Worm (Caenorhabditis elegans) whole organism, L2 larva: ENCODE measurements around the gene unc-51.

Experiments
- C34F6.9 ChIP-seq: fragments of 150-350 bp; optimal IDR thresholded peaks from 2 replicates; lab custom pipeline; 2014; ENCODE audit warnings: missing biosample characterization, missing genetic modification characterization
- F13H6.1 ChIP-seq: sonication (generic microtip); optimal IDR thresholded peaks from 2 replicates; lab custom pipeline; 2016; ENCODE audit warnings: missing genetic modification characterization, missing compliant biosample characterization
- R02D3.7 ChIP-seq: fragments of 150-350 bp; optimal IDR thresholded peaks from 2 replicates; lab custom pipeline; 2014; ENCODE audit warnings: missing biosample characterization, missing genetic modification characterization
- Y55F3AM.14 ChIP-seq: fragments of 200-800 bp; sonication (Bioruptor generic); optimal IDR thresholded peaks from 2 replicates; lab custom pipeline; 2018; ENCODE audit warnings: mild to moderate bottlenecking, missing genetic modification characterization, missing compliant biosample characterization
- ZK546.5 ChIP-seq: sonication (generic microtip); optimal IDR thresholded peaks from 2 replicates; lab custom pipeline; 2017; ENCODE audit warnings: missing biosample characterization, missing genetic modification characterization
- alr-1 ChIP-seq: fragments of 150-350 bp; optimal IDR thresholded peaks from 2 replicates; lab custom pipeline; 2014; ENCODE audit warnings: missing biosample characterization, missing genetic modification characterization
- aly-2 ChIP-seq: fragments of 150-350 bp; optimal IDR thresholded peaks from 2 replicates; lab custom pipeline; 2014; ENCODE audit warnings: missing biosample characterization, missing genetic modification characterization
- ama-1 ChIP-seq: fragments of 150-350 bp; optimal IDR thresholded peaks from 2 replicates; lab custom pipeline; 2018; ENCODE audit warnings: inconsistent platforms
- blmp-1 ChIP-seq: sonication (generic microtip); optimal IDR thresholded peaks from 2 replicates; lab custom pipeline; 2017; ENCODE audit warnings: missing genetic modification characterization, mild to moderate bottlenecking, missing compliant biosample characterization, antibody characterized with exemption, moderate library complexity; ENCODE audit not compliant: insufficient read depth
- ceh-16 ChIP-seq: fragments of 150-350 bp; optimal IDR thresholded peaks from 2 replicates; lab custom pipeline; 2014; ENCODE audit warnings: missing biosample characterization, missing genetic modification characterization
- crh-2 ChIP-seq: sonication (generic microtip); optimal IDR thresholded peaks from 2 replicates; lab custom pipeline; 2017; ENCODE audit warnings: missing biosample characterization, missing genetic modification characterization
- dmd-4 ChIP-seq: sonication (generic microtip); optimal IDR thresholded peaks from 2 replicates; lab custom pipeline; 2017; ENCODE audit warnings: missing biosample characterization, missing genetic modification characterization
- elt-1 ChIP-seq: fragments of 150-350 bp; optimal IDR thresholded peaks from 2 replicates; lab custom pipeline; 2014; ENCODE audit warnings: missing biosample characterization, missing genetic modification characterization
- fos-1 ChIP-seq: fragments of 150-350 bp; optimal IDR thresholded peaks from 2 replicates; lab custom pipeline; 2014; ENCODE audit warnings: missing biosample characterization, missing genetic modification characterization
- lin-11 ChIP-seq: fragments of 150-350 bp; sonication (generic microtip); optimal IDR thresholded peaks from 2 replicates; lab custom pipeline; 2014; ENCODE audit warnings: missing biosample characterization, missing genetic modification characterization, inconsistent platforms, mixed read lengths
- lin-13 ChIP-seq: fragments of 150-350 bp; optimal IDR thresholded peaks from 2 replicates; lab custom pipeline; 2014; ENCODE audit warnings: missing biosample characterization, missing genetic modification reagents, missing genetic modification characterization
- lin-39 ChIP-seq: fragments of 150-350 bp; optimal IDR thresholded peaks from 2 replicates; lab custom pipeline; 2014; ENCODE audit warnings: missing biosample characterization, missing genetic modification reagents, missing genetic modification characterization
- lsy-2 ChIP-seq, 2 experiments: fragments of 150-350 bp in 1 of 2; sonication (generic microtip) in 1 of 2; optimal IDR thresholded peaks; 2 replicates each; lab custom pipeline; 2014 to 2017; ENCODE audit warnings: missing biosample characterization in 2 of 2, missing genetic modification characterization in 2 of 2
- mab-5 ChIP-seq: fragments of 150-350 bp; optimal IDR thresholded peaks from 2 replicates; lab custom pipeline; 2014; ENCODE audit warnings: missing biosample characterization, missing genetic modification characterization
- mbf-1 ChIP-seq: sonication (generic microtip); optimal IDR thresholded peaks from 2 replicates; lab custom pipeline; 2017; ENCODE audit warnings: missing biosample characterization, missing genetic modification characterization
- mdl-1 ChIP-seq, 2 experiments: fragments of 150-350 bp in 1 of 2; sonication (generic microtip) in 1 of 2; optimal IDR thresholded peaks; 2 replicates each; lab custom pipeline; 2017; ENCODE audit warnings: missing biosample characterization in 2 of 2, missing genetic modification characterization in 2 of 2
- nhr-11 ChIP-seq: fragments of 150-350 bp; optimal IDR thresholded peaks from 2 replicates; lab custom pipeline; 2014; ENCODE audit warnings: missing biosample characterization, missing genetic modification characterization
- nhr-129 ChIP-seq: fragments of 150-350 bp; optimal IDR thresholded peaks from 2 replicates; lab custom pipeline; 2014; ENCODE audit warnings: missing biosample characterization, missing genetic modification characterization
- nhr-21 ChIP-seq: fragments of 150-350 bp; optimal IDR thresholded peaks from 2 replicates; lab custom pipeline; 2014; ENCODE audit warnings: missing biosample characterization, missing genetic modification characterization
- nhr-23 ChIP-seq: fragments of 150-350 bp; optimal IDR thresholded peaks from 2 replicates; lab custom pipeline; 2014; ENCODE audit warnings: missing biosample characterization, missing genetic modification reagents, missing genetic modification characterization
- nhr-25 ChIP-seq: fragments of 150-350 bp; sonication (generic microtip); optimal IDR thresholded peaks from 3 replicates; lab custom pipeline; 2014; ENCODE audit warnings: missing biosample characterization, missing genetic modification characterization
- nhr-6 ChIP-seq: fragments of 150-350 bp; optimal IDR thresholded peaks from 2 replicates; lab custom pipeline; 2014; ENCODE audit warnings: missing biosample characterization, missing genetic modification characterization
- nhr-77 ChIP-seq: fragments of 150-350 bp; optimal IDR thresholded peaks from 2 replicates; lab custom pipeline; 2014; ENCODE audit warnings: missing biosample characterization, missing genetic modification characterization
- sem-4 ChIP-seq: fragments of 150-350 bp; optimal IDR thresholded peaks from 2 replicates; lab custom pipeline; 2014; ENCODE audit warnings: missing biosample characterization, missing genetic modification reagents, missing genetic modification characterization
- skn-1 ChIP-seq: sonication (generic microtip); optimal IDR thresholded peaks from 2 replicates; lab custom pipeline; 2017; ENCODE audit warnings: missing biosample characterization, missing genetic modification characterization
- sma-3 ChIP-seq: sonication (generic microtip); optimal IDR thresholded peaks from 2 replicates; lab custom pipeline; 2016; ENCODE audit warnings: missing genetic modification reagents, missing genetic modification characterization, missing compliant biosample characterization
- sma-9 ChIP-seq, 2 experiments: fragments of 150-350 bp in 1 of 2; sonication (generic microtip) in 1 of 2; optimal IDR thresholded peaks; 2 replicates each; lab custom pipeline; 2014 to 2016; ENCODE audit warnings: missing genetic modification characterization in 2 of 2, mild to moderate bottlenecking in 1 of 2, missing biosample characterization in 1 of 2, missing compliant biosample characterization in 1 of 2, missing genetic modification reagents in 1 of 2, moderate library complexity in 1 of 2
- unc-55 ChIP-seq: fragments of 150-350 bp; sonication (generic microtip); optimal IDR thresholded peaks from 3 replicates; lab custom pipeline; 2014; ENCODE audit warnings: missing biosample characterization, missing genetic modification reagents, missing genetic modification characterization
- unc-62 ChIP-seq: fragments of 150-350 bp; optimal IDR thresholded peaks from 2 replicates; lab custom pipeline; 2014; ENCODE audit warnings: missing biosample characterization, missing genetic modification reagents, missing genetic modification characterization
- zag-1 ChIP-seq: fragments of 150-350 bp; optimal IDR thresholded peaks from 2 replicates; lab custom pipeline; 2014; ENCODE audit warnings: missing biosample characterization, missing genetic modification characterization
- ztf-1 ChIP-seq: fragments of 200-800 bp; sonication (Bioruptor generic); conservative IDR thresholded peaks from 2 replicates; pipeline ENCODE4 v1.3.6; 2022; ENCODE audit warnings: missing genetic modification characterization, missing compliant biosample characterization
- ztf-4 ChIP-seq: fragments of 150-350 bp; optimal IDR thresholded peaks from 2 replicates; lab custom pipeline; 2014; ENCODE audit warnings: missing biosample characterization, missing genetic modification characterization

The unc-51 gene

DNA sequence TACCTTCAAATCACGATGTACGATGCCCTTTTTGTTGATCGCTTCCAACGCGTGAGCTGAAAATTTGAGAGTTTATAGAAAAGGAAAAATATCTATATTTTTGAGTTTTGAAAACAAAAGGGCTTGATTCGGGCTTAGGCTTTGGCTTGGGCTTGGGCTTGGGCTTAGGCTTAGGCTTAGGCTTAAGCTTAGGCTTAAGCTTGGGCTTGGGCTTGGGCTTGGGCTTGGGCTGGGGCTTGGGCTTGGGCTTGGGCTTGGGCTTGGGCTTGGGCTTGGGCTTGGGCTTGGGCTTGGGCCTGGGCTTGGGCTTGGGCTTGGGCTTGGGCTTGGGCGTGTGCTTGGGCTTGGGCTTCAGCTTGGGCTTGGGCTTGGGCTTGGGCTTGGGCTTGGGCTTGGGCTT lies 2.1 kb downstream of the unc-51 start:
- no peak for TF ChIP-seq nhr-77 (tag; lab: Kevin White, UChicago)

ce11 chrV:20000639-20001038 lies 3.6 kb downstream of the unc-51 start:
- TF ChIP-seq ztf-4 (no peak), nhr-25 (no peak), nhr-129 (no peak)
- TF ChIP-seq, all 48 proteins: peak for 0

DNA sequence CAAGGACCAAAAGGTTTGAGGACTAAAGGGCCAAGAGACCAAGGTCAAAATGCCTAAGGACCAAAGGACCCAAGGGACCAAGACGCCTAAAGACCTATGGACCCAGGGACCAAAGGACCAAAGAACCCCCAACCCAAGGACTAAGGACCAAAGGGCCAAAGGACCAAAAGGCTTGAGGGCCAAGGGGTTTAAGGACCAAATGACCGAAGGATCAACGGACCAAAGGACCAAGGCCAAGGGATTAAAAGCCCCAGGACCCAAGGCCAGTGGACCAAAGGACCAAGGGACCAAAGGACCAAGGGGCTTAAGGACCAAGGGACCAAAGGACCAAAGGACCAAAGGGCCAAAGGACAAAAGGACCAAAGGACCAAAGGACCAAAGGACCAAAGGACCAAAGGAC lies 4.5 kb downstream of the unc-51 start:
- no peak for TF ChIP-seq mbf-1
- TF ChIP-seq unc-55 (GFP tag; lab: Kevin White, UChicago) = peak; percentile 7

ce11 chrV:19999100-19999499 lies 5.2 kb downstream of the unc-51 start:
- TF ChIP-seq lin-39 = no peak
- no peak for TF ChIP-seq skn-1
- TF ChIP-seq, all 48 proteins: peak for 0

DNA sequence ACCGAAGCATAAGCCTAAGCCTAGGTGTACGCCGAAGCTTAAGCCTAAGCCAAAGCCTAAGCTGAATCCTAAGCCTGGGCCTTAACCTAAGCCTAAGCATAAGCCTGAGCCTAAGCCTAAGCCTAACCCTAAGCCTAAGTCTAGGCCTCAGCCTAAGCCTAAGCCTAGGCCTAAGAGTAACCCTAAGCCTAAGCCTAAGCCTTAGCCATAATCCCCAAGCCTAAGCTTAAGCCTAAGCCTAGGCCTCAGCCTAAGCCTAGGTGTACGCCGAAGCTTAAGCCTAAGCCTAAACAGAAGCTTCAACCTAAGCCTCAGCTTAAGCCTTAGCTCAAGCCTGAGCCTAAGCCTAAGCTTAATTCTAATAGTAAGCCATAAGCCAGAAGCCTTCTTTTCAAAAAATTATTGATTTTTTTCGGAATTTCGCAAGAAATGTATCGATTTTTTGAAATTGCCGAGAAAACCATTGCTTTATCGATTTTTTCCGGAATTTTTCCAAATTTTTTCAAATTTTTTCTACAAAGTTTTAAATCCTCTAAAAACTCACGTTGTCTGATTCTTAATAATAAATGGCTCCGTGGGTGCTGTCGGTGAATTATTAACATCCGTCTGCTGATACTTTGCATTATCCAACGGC lies 6.0 kb downstream of the unc-51 start:
- TF ChIP-seq R02D3.7 (tag; lab: Kevin White, UChicago) (no peak), elt-1 (tag; lab: Kevin White, UChicago) (no peak), ztf-1 (no peak), unc-62 (GFP tag; lab: Kevin White, UChicago) (no peak), zag-1 (no peak), mab-5 (tag; lab: Kevin White, UChicago) (no peak), nhr-129 (no peak), nhr-21 (tag; lab: Kevin White, UChicago) (no peak), nhr-77 (tag; lab: Kevin White, UChicago) (no peak), mdl-1 (tag; optimal IDR thresholded peaks at IDR 0.05; lab: Kevin White, UChicago) (no peak), lin-13 (no peak), sma-3 (no peak), nhr-25 (no peak), C34F6.9 (no peak), skn-1 (no peak), ama-1 (lab: Kevin White, UChicago) (no peak), sem-4 (no peak), dmd-4 (tag; lab: Kevin White, UChicago) (no peak), crh-2 (tag; lab: Kevin White, UChicago) (no peak)

DNA sequence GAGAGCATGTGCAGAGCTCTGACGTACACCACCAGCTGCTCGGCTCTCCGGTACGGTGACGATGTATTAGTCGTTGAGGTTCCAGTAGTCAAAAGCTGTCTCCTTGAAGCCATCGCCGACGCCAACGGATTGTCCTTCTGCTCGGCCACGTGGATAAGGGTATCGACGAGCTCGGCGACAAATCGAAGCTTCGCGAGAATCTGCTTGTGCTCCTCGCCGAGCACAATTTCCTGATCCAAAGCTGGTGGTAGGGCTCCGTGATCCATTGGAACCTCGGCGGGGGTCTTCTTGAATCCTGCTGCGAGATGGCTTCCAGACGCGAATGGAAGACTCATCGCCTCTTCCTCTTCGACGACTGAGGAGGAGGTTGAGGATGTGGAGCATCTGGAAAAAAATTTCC lies 6.8 kb downstream of the unc-51 start:
- TF ChIP-seq ceh-16 (tag; lab: Kevin White, UChicago) (no peak), F13H6.1 (tag; lab: Kevin White, UChicago) (no peak), alr-1 (no peak), aly-2 (tag; lab: Kevin White, UChicago) (no peak), elt-1 (tag; lab: Kevin White, UChicago) (no peak)

DNA sequence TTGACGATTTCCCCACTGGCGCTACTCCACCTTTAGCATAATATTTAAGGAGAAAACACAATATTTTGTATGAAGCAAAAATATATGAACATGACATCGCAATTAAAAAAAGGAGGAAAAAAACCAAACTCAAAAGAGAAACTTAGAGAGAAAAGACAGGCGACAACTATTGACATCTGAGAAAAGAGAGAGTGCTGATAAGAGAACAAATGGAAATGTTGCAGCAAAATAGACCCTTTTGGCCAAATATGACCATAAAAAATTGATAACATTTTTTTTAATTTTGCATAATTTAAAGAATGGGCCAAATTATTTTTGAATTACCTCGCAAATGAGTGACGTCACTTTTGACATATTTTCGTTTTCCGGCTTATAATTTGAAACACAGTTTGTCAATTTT lies 9.6 kb downstream of the unc-51 start:
- TF ChIP-seq sma-9 (GFP tag; optimal IDR thresholded peaks at IDR 0.05; lab: Kevin White, UChicago) (no peak), sma-9 (tag; optimal IDR thresholded peaks at IDR 0.05; lab: Kevin White, UChicago) (no peak), blmp-1 (tag; lab: Kevin White, UChicago) (no peak), alr-1 (no peak), lin-13 (no peak), lin-39 (no peak)

DNA sequence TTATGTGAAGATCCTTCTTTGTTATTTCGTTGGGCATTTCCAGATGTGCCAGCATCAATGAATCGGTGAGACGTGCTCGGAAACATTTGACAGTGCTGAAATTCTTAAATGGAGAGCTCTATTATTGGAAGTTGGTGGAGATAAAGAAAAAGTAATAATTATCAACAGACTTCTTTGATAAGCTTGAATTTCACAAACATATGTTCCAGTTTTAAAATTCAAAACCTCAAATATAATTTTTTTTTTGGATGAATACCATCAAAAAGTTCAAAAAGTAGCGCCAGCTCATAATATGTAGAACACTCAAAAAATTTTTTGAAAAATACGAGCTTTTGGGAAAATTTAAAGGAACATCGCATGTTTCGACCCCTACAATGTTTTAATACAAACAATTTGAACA lies 10.2 kb downstream of the unc-51 start, which contains the start of gene Y60A3A.25:
Gene Y60A3A.25 (minus strand): TSS at position 101 of the 400 bp plus-strand sequence.
- TF ChIP-seq Y55F3AM.14 (GFP tag; lab: Kevin White, UChicago) (no peak), ZK546.5 (tag; lab: Kevin White, UChicago) (no peak), lin-11 (no peak), aly-2 (tag; lab: Kevin White, UChicago) (no peak), sem-4 (no peak), fos-1 (tag; lab: Kevin White, UChicago) (no peak), ztf-1 (no peak), lin-39 (no peak), mbf-1 (no peak), ama-1 (lab: Kevin White, UChicago) (no peak), C34F6.9 (no peak), mdl-1 (tag; optimal IDR thresholded peaks at IDR 0.05; lab: Kevin White, UChicago) (no peak), dmd-4 (tag; lab: Kevin White, UChicago) (no peak), blmp-1 (tag; lab: Kevin White, UChicago) (no peak), lsy-2 (tag; optimal IDR thresholded peaks at IDR 0.05; lab: Kevin White, UChicago) (no peak), F13H6.1 (tag; lab: Kevin White, UChicago) (no peak), nhr-6 (no peak), nhr-11 (no peak), nhr-23 (no peak), nhr-129 (no peak)
